Fruit fly (Drosophila melanogaster): ENCODE measurements around the gene CG34456.

The CG34456 gene

DNA sequence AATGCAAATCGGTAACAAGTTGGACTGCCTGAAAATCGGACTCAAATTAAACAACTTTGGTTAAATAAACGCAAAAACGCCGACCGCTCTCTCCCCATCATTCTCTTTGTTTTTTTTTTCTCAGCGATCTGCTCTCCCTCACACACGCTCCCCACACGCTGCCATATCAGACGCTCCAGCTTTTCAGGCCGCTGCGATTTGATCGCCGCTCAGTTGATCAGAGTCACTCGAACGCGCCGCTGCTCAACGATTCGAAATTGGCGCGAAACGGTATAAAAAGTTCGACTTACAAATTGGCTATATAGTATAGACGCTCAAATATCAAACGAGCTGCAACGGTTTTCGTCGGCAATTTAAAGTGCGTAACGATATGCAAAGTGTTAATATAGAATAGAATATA lies 21.7 kb upstream of the CG34456 start (continued):
- TF ChIP-seq ato (GFP tag; IDR thresholded peaks at IDR 0.05; ENCODE audit: partially characterized antibody) = no peak
- TF ChIP-seq ci (GFP tag; IDR thresholded peaks at IDR 0.05) = peak; percentile 18; the same call in 1 of the 3 replicates
- TF ChIP-seq chn (GFP tag; optimal IDR thresholded peaks at IDR 0.05) = no peak
- no peak for TF ChIP-seq Eip74EF (GFP tag; optimal IDR thresholded peaks at IDR 0.05)
- no peak for TF ChIP-seq Atf-2 (GFP tag; optimal IDR thresholded peaks at IDR 0.05)
- TF ChIP-seq kni (GFP tag; optimal IDR thresholded peaks at IDR 0.05) = no peak
- no peak for TF ChIP-seq Lpt (GFP tag; optimal IDR thresholded peaks at IDR 0.05)
- no peak for TF ChIP-seq Max (GFP tag; optimal IDR thresholded peaks at IDR 0.05)
- TF ChIP-seq Bgb (GFP tag; IDR thresholded peaks at IDR 0.05; ENCODE audit: partially characterized antibody) = 0 out of 2 replicates have a peak, but pooled peaks have one; percentile 10
- no peak for TF ChIP-seq knrl (GFP tag; IDR thresholded peaks at IDR 0.05; ENCODE audit: partially characterized antibody)
- no peak for TF ChIP-seq sr (GFP tag; IDR thresholded peaks at IDR 0.05)
- no peak for TF ChIP-seq eve (GFP tag; optimal IDR thresholded peaks at IDR 0.05)
- no peak for TF ChIP-seq da (GFP tag; optimal IDR thresholded peaks at IDR 0.05)
- no peak for TF ChIP-seq slp2 (GFP tag; optimal IDR thresholded peaks at IDR 0.05)
- TF ChIP-seq vvl (GFP tag; IDR thresholded peaks at IDR 0.05) = peak; percentile 47; the same call in 1 of the 2 replicates
- TF ChIP-seq nom (GFP tag; optimal IDR thresholded peaks at IDR 0.05) = peak; percentile 12
- no peak for TF ChIP-seq cad (GFP tag; optimal IDR thresholded peaks at IDR 0.05)
- no peak for TF ChIP-seq gsb-n (tag; optimal IDR thresholded peaks at IDR 0.05)
- TF ChIP-seq z (GFP tag; IDR thresholded peaks at IDR 0.05) = peak; percentile 56; the same call in 2 of the 3 replicates
- TF ChIP-seq crc (GFP tag; optimal IDR thresholded peaks at IDR 0.05) = no peak
- TF ChIP-seq CG8478 (optimal IDR thresholded peaks at IDR 0.05) = no peak
- no peak for TF ChIP-seq Aef1 (GFP tag; IDR thresholded peaks at IDR 0.05)
- TF ChIP-seq CG2712 (tag; optimal IDR thresholded peaks at IDR 0.05) = no peak
- no peak for TF ChIP-seq Hr78 (GFP tag; optimal IDR thresholded peaks at IDR 0.05)
- TF ChIP-seq emc (GFP tag; optimal IDR thresholded peaks at IDR 0.05) = no peak
- TF ChIP-seq Chrac-16 (GFP tag; optimal IDR thresholded peaks at IDR 0.05) = no peak
- no peak for TF ChIP-seq zen (tag; optimal IDR thresholded peaks at IDR 0.05)
- TF ChIP-seq CG2120 (GFP tag; optimal IDR thresholded peaks at IDR 0.05) = no peak
- TF ChIP-seq tx (GFP tag; optimal IDR thresholded peaks at IDR 0.05) = no peak
- no peak for TF ChIP-seq Hmx (GFP tag; optimal IDR thresholded peaks at IDR 0.05)
- TF ChIP-seq CkIIα-i1 (GFP tag; IDR thresholded peaks at IDR 0.05) = no peak
- peak; percentile 6 for TF ChIP-seq Vsx1 (GFP tag; optimal IDR thresholded peaks at IDR 0.05)
- peak; percentile 70 to 82 for TF ChIP-seq Trl (optimal IDR thresholded peaks at IDR 0.05)
- TF ChIP-seq Trl (GFP tag; optimal IDR thresholded peaks at IDR 0.05) = no peak
- 0 out of 2 replicates have a peak, but pooled peaks have one; percentile 23 for TF ChIP-seq tna (GFP tag; IDR thresholded peaks at IDR 0.05; ENCODE audit: partially characterized antibody)
- no peak for TF ChIP-seq ind (GFP tag; optimal IDR thresholded peaks at IDR 0.05)
- TF ChIP-seq D19B (GFP tag; optimal IDR thresholded peaks at IDR 0.05) = no peak
- no peak for TF ChIP-seq zen2 (GFP tag; IDR thresholded peaks at IDR 0.05; ENCODE audit: partially characterized antibody)
- TF ChIP-seq B-H1 (GFP tag; IDR thresholded peaks at IDR 0.05) = no peak
- no peak for TF ChIP-seq Doc2 (GFP tag; IDR thresholded peaks at IDR 0.05)
- TF ChIP-seq CG1792 (GFP tag; optimal IDR thresholded peaks at IDR 0.05) = no peak
- TF ChIP-seq amos (GFP tag; IDR thresholded peaks at IDR 0.05; ENCODE audit: partially characterized antibody) = no peak
- TF ChIP-seq D (optimal IDR thresholded peaks at IDR 0.05) = no peak
- no peak for TF ChIP-seq D (GFP tag; optimal IDR thresholded peaks at IDR 0.05)
- TF ChIP-seq CG6813 (GFP tag; optimal IDR thresholded peaks at IDR 0.05) = no peak
- TF ChIP-seq sug (tag; optimal IDR thresholded peaks at IDR 0.05) = no peak
- TF ChIP-seq Nf-YC (tag; optimal IDR thresholded peaks at IDR 0.05) = no peak
- TF ChIP-seq Dref (GFP tag; IDR thresholded peaks at IDR 0.05) = no peak
- TF ChIP-seq Jarid2 (GFP tag; optimal IDR thresholded peaks at IDR 0.05) = peak; percentile 46
- no peak for TF ChIP-seq CG10366 (GFP tag; IDR thresholded peaks at IDR 0.05)
- no peak for TF ChIP-seq Sin3A (optimal IDR thresholded peaks at IDR 0.05)

All from whole organism, embryonic.